Fruit fly (Drosophila melanogaster) whole organism, embryonic: ENCODE measurements around the gene Spn88Ea.

ENCODE experiments used
- Atf3 ChIP-seq: fragments of 200-800 bp; sonication (Bioruptor generic); optimal IDR thresholded peaks from 3 replicates; lab custom pipeline; 2016; ENCODE audit warnings: missing biosample characterization, missing genetic modification characterization
- B-H1 ChIP-seq: fragments of 200-800 bp; sonication (Bioruptor generic); IDR thresholded peaks from 3 replicates; pipeline ENCODE4 v1.3.6; 2022; ENCODE audit warnings: missing biosample characterization, missing genetic modification characterization
- Bteb2 ChIP-seq: fragments of 200-800 bp; sonication (Bioruptor generic); optimal IDR thresholded peaks from 2 replicates; lab custom pipeline; 2016; ENCODE audit warnings: missing biosample characterization, missing genetic modification characterization
- CG10147 ChIP-seq: fragments of 200-800 bp; sonication (Bioruptor generic); optimal IDR thresholded peaks from 2 replicates; lab custom pipeline; 2019; ENCODE audit warnings: missing biosample characterization, mild to moderate bottlenecking, missing genetic modification characterization, moderate library complexity
- CG12236 ChIP-seq: fragments of 200-800 bp; sonication (Bioruptor generic); optimal IDR thresholded peaks from 2 replicates; lab custom pipeline; 2016; ENCODE audit warnings: missing biosample characterization, missing genetic modification characterization
- CG14860 ChIP-seq: fragments of 200-800 bp; sonication (Bioruptor generic); IDR thresholded peaks from 3 replicates; pipeline ENCODE4 v1.3.6; 2022; ENCODE audit warnings: missing biosample characterization, missing genetic modification characterization; ENCODE audit not compliant: partially characterized antibody
- CG1529 ChIP-seq: fragments of 200-800 bp; sonication (Bioruptor generic); optimal IDR thresholded peaks from 3 replicates; lab custom pipeline; 2018; ENCODE audit warnings: missing biosample characterization, missing genetic modification characterization
- CG16813 ChIP-seq: fragments of 200-800 bp; sonication (Bioruptor generic); IDR thresholded peaks from 3 replicates; pipeline ENCODE4 v1.3.6; 2022; ENCODE audit warnings: missing biosample characterization, missing genetic modification characterization; ENCODE audit not compliant: partially characterized antibody
- CG17385 ChIP-seq: fragments of 200-800 bp; sonication (Bioruptor generic); optimal IDR thresholded peaks from 3 replicates; lab custom pipeline; 2018; ENCODE audit warnings: missing biosample characterization, mild to moderate bottlenecking, missing genetic modification characterization
- CG30020 ChIP-seq: fragments of 200-800 bp; optimal IDR thresholded peaks from 2 replicates; lab custom pipeline; 2019; ENCODE audit warnings: missing biosample characterization, mild to moderate bottlenecking, missing genetic modification characterization, moderate library complexity
- CG33557 ChIP-seq: fragments of 200-800 bp; sonication (Bioruptor generic); optimal IDR thresholded peaks from 2 replicates; lab custom pipeline; 2019; ENCODE audit warnings: missing biosample characterization, mild to moderate bottlenecking, missing genetic modification characterization, moderate library complexity
- CG34376 ChIP-seq: fragments of 200-800 bp; sonication (Bioruptor generic); optimal IDR thresholded peaks from 2 replicates; lab custom pipeline; 2018; ENCODE audit warnings: missing biosample characterization, mild to moderate bottlenecking, missing genetic modification characterization
- CG3726 ChIP-seq: fragments of 200-800 bp; sonication (Bioruptor generic); IDR thresholded peaks from 3 replicates; pipeline ENCODE4, ENCODE4 v1.3.6; 2022; ENCODE audit warnings: missing biosample characterization, missing genetic modification characterization
- CG4328 ChIP-seq: fragments of 200-800 bp; sonication (Bioruptor generic); optimal IDR thresholded peaks from 3 replicates; lab custom pipeline; 2017; ENCODE audit warnings: missing biosample characterization, missing genetic modification reagents, missing genetic modification characterization
- CG4854 ChIP-seq: fragments of 200-800 bp; sonication (Bioruptor generic); optimal IDR thresholded peaks from 2 replicates; lab custom pipeline; 2016; ENCODE audit warnings: missing biosample characterization, missing genetic modification characterization, inconsistent platforms
- CG5953 ChIP-seq: fragments of 200-800 bp; sonication (Bioruptor generic); IDR thresholded peaks from 2 replicates; pipeline ENCODE4 v1.3.6; 2022; ENCODE audit warnings: missing biosample characterization, missing genetic modification characterization
- CG6689 ChIP-seq: fragments of 200-800 bp; sonication (Bioruptor generic); IDR thresholded peaks from 2 replicates; pipeline ENCODE4 v1.3.6; 2022; ENCODE audit warnings: missing biosample characterization, missing genetic modification characterization
- CG7839 ChIP-seq: fragments of 200-800 bp; sonication (Bioruptor generic); optimal IDR thresholded peaks from 3 replicates; lab custom pipeline; 2018; ENCODE audit warnings: missing biosample characterization, mild to moderate bottlenecking, missing genetic modification characterization, moderate library complexity
- CG7963 ChIP-seq: fragments of 200-800 bp; sonication (Bioruptor generic); IDR thresholded peaks from 3 replicates; pipeline ENCODE4 v1.3.6; 2022; ENCODE audit warnings: missing biosample characterization, missing genetic modification characterization; ENCODE audit not compliant: partially characterized antibody
- CG9727 ChIP-seq: fragments of 200-800 bp; sonication (Bioruptor generic); optimal IDR thresholded peaks from 3 replicates; lab custom pipeline; 2017; ENCODE audit warnings: missing biosample characterization, mild to moderate bottlenecking, missing genetic modification characterization
- D19A ChIP-seq: fragments of 200-800 bp; optimal IDR thresholded peaks from 3 replicates; lab custom pipeline; 2019; ENCODE audit warnings: missing biosample characterization, mild to moderate bottlenecking, missing genetic modification characterization, moderate library complexity
- ERR ChIP-seq: fragments of 200-800 bp; sonication (Bioruptor generic); optimal IDR thresholded peaks from 2 replicates; lab custom pipeline; 2016; ENCODE audit warnings: missing biosample characterization, missing genetic modification characterization
- Gsc ChIP-seq: fragments of 200-800 bp; sonication (Bioruptor generic); IDR thresholded peaks from 2 replicates; pipeline ENCODE4 v1.3.6; 2022; ENCODE audit warnings: missing biosample characterization, missing genetic modification characterization
- HHEX ChIP-seq: fragments of 200-800 bp; sonication (Bioruptor generic); optimal IDR thresholded peaks from 3 replicates; lab custom pipeline; 2017; ENCODE audit warnings: missing biosample characterization, mild to moderate bottlenecking, missing genetic modification characterization, missing genetic modification reagents
- HLH3B ChIP-seq: fragments of 200-800 bp; sonication (Bioruptor generic); IDR thresholded peaks from 2 replicates; pipeline ENCODE4 v1.3.6; 2022; ENCODE audit warnings: missing biosample characterization, missing genetic modification characterization
- Mad ChIP-seq: fragments of 200-800 bp; sonication (Bioruptor generic); optimal IDR thresholded peaks from 2 replicates; lab custom pipeline; 2016; ENCODE audit warnings: missing biosample characterization, missing genetic modification characterization
- Med ChIP-seq: fragments of 200-800 bp; sonication (Bioruptor generic); peaks from one replicate; lab custom pipeline; 2016; ENCODE audit warnings: missing biosample characterization, missing genetic modification characterization, mild to moderate bottlenecking, inconsistent platforms, moderate library complexity
- Mrtf ChIP-seq: fragments of 200-800 bp; sonication (Bioruptor generic); IDR thresholded peaks from 3 replicates; pipeline ENCODE4 v1.3.6; 2022; ENCODE audit warnings: missing biosample characterization, missing genetic modification characterization
- Nf-YB ChIP-seq: fragments of 200-800 bp; sonication (Bioruptor generic); optimal IDR thresholded peaks from 3 replicates; lab custom pipeline; 2019; ENCODE audit warnings: missing biosample characterization, mild to moderate bottlenecking, missing genetic modification characterization, moderate library complexity
- Optix ChIP-seq: fragments of 200-800 bp; sonication (Bioruptor generic); IDR thresholded peaks from 3 replicates; pipeline ENCODE4 v1.3.6; 2022; ENCODE audit warnings: missing biosample characterization, missing genetic modification characterization
- Rx ChIP-seq: fragments of 200-800 bp; sonication (Bioruptor generic); IDR thresholded peaks from 2 replicates; pipeline ENCODE4 v1.3.6; 2022; ENCODE audit warnings: missing biosample characterization, missing genetic modification characterization
- Six4 ChIP-seq: fragments of 200-800 bp; sonication (Bioruptor generic); optimal IDR thresholded peaks from 2 replicates; lab custom pipeline; 2016; ENCODE audit warnings: missing biosample characterization, missing genetic modification characterization
- Vsx1 ChIP-seq: fragments of 200-800 bp; sonication (Bioruptor generic); optimal IDR thresholded peaks from 2 replicates; lab custom pipeline; 2017; ENCODE audit warnings: missing biosample characterization, mild to moderate bottlenecking, missing genetic modification characterization, missing genetic modification reagents
- ap ChIP-seq: fragments of 200-800 bp; sonication (Bioruptor generic); IDR thresholded peaks from 2 replicates; pipeline ENCODE4 v1.3.6; 2022; ENCODE audit warnings: missing biosample characterization, missing genetic modification characterization
- chm ChIP-seq: fragments of 200-800 bp; sonication (Bioruptor generic); IDR thresholded peaks from 2 replicates; pipeline ENCODE4 v1.3.6; 2022; ENCODE audit warnings: missing biosample characterization, missing genetic modification characterization
- corto ChIP-seq: fragments of 200-800 bp; sonication (Bioruptor generic); optimal IDR thresholded peaks from 2 replicates; lab custom pipeline; 2016; ENCODE audit warnings: missing biosample characterization, mild to moderate bottlenecking, missing genetic modification characterization, moderate library complexity
- cwo ChIP-seq: fragments of 200-800 bp; sonication (Bioruptor generic); optimal IDR thresholded peaks from 3 replicates; lab custom pipeline; 2017; ENCODE audit warnings: missing biosample characterization, missing genetic modification characterization, mild to moderate bottlenecking, moderate library complexity, missing genetic modification reagents
- dati ChIP-seq: fragments of 200-800 bp; sonication (Bioruptor generic); IDR thresholded peaks from 2 replicates; pipeline ENCODE4 v1.3.6; 2022; ENCODE audit warnings: missing biosample characterization, missing genetic modification characterization
- emc ChIP-seq: fragments of 200-800 bp; sonication (Bioruptor generic); optimal IDR thresholded peaks from 2 replicates; lab custom pipeline; 2016; ENCODE audit warnings: missing biosample characterization, missing genetic modification characterization
- ems ChIP-seq: fragments of 200-800 bp; sonication (Bioruptor generic); optimal IDR thresholded peaks from 3 replicates; lab custom pipeline; 2016; ENCODE audit warnings: missing biosample characterization, missing genetic modification characterization
- hb ChIP-seq: fragments of 200-800 bp; sonication (Bioruptor generic); IDR thresholded peaks from 3 replicates; pipeline ENCODE4 v1.3.6; 2022; ENCODE audit warnings: missing biosample characterization, missing genetic modification characterization; ENCODE audit not compliant: partially characterized antibody
- inv ChIP-seq: fragments of 200-800 bp; sonication (Bioruptor generic); IDR thresholded peaks from 2 replicates; pipeline ENCODE4 v1.3.6; 2022; ENCODE audit warnings: missing biosample characterization, missing genetic modification characterization; ENCODE audit not compliant: partially characterized antibody
- jigr1 ChIP-seq: fragments of 200-800 bp; sonication (Bioruptor generic); IDR thresholded peaks from 3 replicates; pipeline ENCODE4 v1.3.6; 2022; ENCODE audit warnings: missing biosample characterization, missing genetic modification characterization
- lola ChIP-seq, 3 experiments: fragments of >200 bp in 2 of 3; fragments of 200-800 bp in 1 of 3; sonication (Bioruptor generic) in 1 of 3; optimal IDR thresholded peaks; 2 replicates each; lab custom pipeline; 2017 to 2019; ENCODE audit warnings: missing biosample characterization in 3 of 3, missing genetic modification characterization in 3 of 3, mild to moderate bottlenecking in 1 of 3, moderate library complexity in 1 of 3
- luna ChIP-seq: fragments of 200-800 bp; sonication (Bioruptor generic); optimal IDR thresholded peaks from 2 replicates; lab custom pipeline; 2016; ENCODE audit warnings: missing biosample characterization, missing genetic modification characterization
- mam ChIP-seq: fragments of 200-800 bp; sonication (Bioruptor generic); optimal IDR thresholded peaks from 3 replicates; lab custom pipeline; 2016; ENCODE audit warnings: missing biosample characterization, missing genetic modification characterization
- row ChIP-seq: fragments of 200-800 bp; sonication (Bioruptor generic); IDR thresholded peaks from 3 replicates; pipeline ENCODE4 v1.3.6; 2022; ENCODE audit warnings: missing biosample characterization, missing genetic modification characterization
- sens ChIP-seq: fragments of 200-800 bp; sonication (Bioruptor generic); peaks from one replicate; lab custom pipeline; 2016; ENCODE audit warnings: missing biosample characterization, missing genetic modification characterization
- tgo ChIP-seq: fragments of 200-800 bp; sonication (Bioruptor generic); IDR thresholded peaks from 3 replicates; pipeline ENCODE4 v1.3.6; 2022; ENCODE audit warnings: missing biosample characterization, missing genetic modification characterization
- usp ChIP-seq: fragments of >200 bp; optimal IDR thresholded peaks from 2 replicates; lab custom pipeline; 2017; ENCODE audit warnings: missing biosample characterization, missing genetic modification characterization

Gene Spn88Ea

dm6 chr3R:15229329-15229876 lies 23.2 kb upstream of the Spn88Ea start, which contains the start of the genes Art3 and mRpS10 (continued):
- peak; percentile 100 for TF ChIP-seq CG5953 (GFP tag; lab: Robert Waterston, UW)
- TF ChIP-seq Mrtf = peak; percentile 100
- TF ChIP-seq usp (GFP tag; lab: Kevin White, UChicago) = no peak
- TF ChIP-seq HHEX (GFP tag; lab: Kevin White, UChicago) = peak; percentile 100
- peak; percentile 100 for TF ChIP-seq B-H1 (GFP tag; lab: Robert Waterston, UW)
- peak; percentile 100 for TF ChIP-seq ap
- peak; percentile 100 for TF ChIP-seq tgo (GFP tag; lab: Robert Waterston, UW)
- peak; percentile 100 for TF ChIP-seq CG1529 (GFP tag; lab: Kevin White, UChicago)
- TF ChIP-seq CG7963 = no peak
- TF ChIP-seq CG30020 = peak; percentile 95
- TF ChIP-seq Mad (GFP tag; lab: Kevin White, UChicago) = peak; percentile 100
- peak; percentile 100 for TF ChIP-seq sens
- peak; percentile 100 for TF ChIP-seq Rx (GFP tag; lab: Robert Waterston, UW)
- TF ChIP-seq CG7839 = peak; percentile 100
- TF ChIP-seq Vsx1 = peak; percentile 99
- no peak for TF ChIP-seq CG16813 (GFP tag; lab: Robert Waterston, UW)
- peak; percentile 100 for TF ChIP-seq CG4328
- no peak for TF ChIP-seq hb
- peak; percentile 98 for TF ChIP-seq ERR (GFP tag; lab: Kevin White, UChicago)
- TF ChIP-seq CG34376 (GFP tag; lab: Kevin White, UChicago) = peak; percentile 100
- no peak for TF ChIP-seq corto (GFP tag; lab: Kevin White, UChicago)
- TF ChIP-seq chm (GFP tag; lab: Robert Waterston, UW) = peak; percentile 100
- no peak for TF ChIP-seq CG14860
- TF ChIP-seq CG6689 = peak; percentile 100
- TF ChIP-seq CG4854 (GFP tag; lab: Kevin White, UChicago) = peak; percentile 100
- peak; percentile 100 for TF ChIP-seq mam
- peak; percentile 100 for TF ChIP-seq Bteb2
- peak; percentile 100 for TF ChIP-seq CG3726 (GFP tag; lab: Robert Waterston, UW)
- TF ChIP-seq lola (GFP tag; optimal IDR thresholded peaks at IDR 0.05; lab: Kevin White, UChicago) = peak in 1 of 3 experiments; percentile 100
- TF ChIP-seq CG9727 (GFP tag; lab: Kevin White, UChicago) = peak; percentile 100
- TF ChIP-seq CG12236 = peak; percentile 100
- TF ChIP-seq Nf-YB (GFP tag; lab: Kevin White, UChicago) = peak; percentile 94
- TF ChIP-seq dati (GFP tag; lab: Robert Waterston, UW) = peak; percentile 100
- TF ChIP-seq D19A (tag; lab: Kevin White, UChicago) = peak; percentile 99
- TF ChIP-seq CG17385 (GFP tag; lab: Kevin White, UChicago) = peak; percentile 100
- TF ChIP-seq CG33557 (GFP tag; lab: Kevin White, UChicago) = peak; percentile 100
- peak; percentile 100 for TF ChIP-seq Six4
- peak; percentile 99 for TF ChIP-seq jigr1
- peak; percentile 100 for TF ChIP-seq Med (GFP tag; lab: Kevin White, UChicago)
- TF ChIP-seq Optix (GFP tag; lab: Robert Waterston, UW) = peak; percentile 88; the same call in 2 of the 3 replicates
- TF ChIP-seq Atf3 (GFP tag; lab: Kevin White, UChicago) = peak; percentile 100
- peak; percentile 99 for TF ChIP-seq Gsc (GFP tag; lab: Robert Waterston, UW)
- peak; percentile 99 for TF ChIP-seq cwo (GFP tag; lab: Kevin White, UChicago)
- TF ChIP-seq inv (GFP tag; lab: Robert Waterston, UW) = no peak
- TF ChIP-seq emc (GFP tag; lab: Kevin White, UChicago) = peak; percentile 100
- TF ChIP-seq luna (GFP tag; lab: Kevin White, UChicago) = peak; percentile 99
- peak; percentile 100 for TF ChIP-seq CG10147 (GFP tag; lab: Kevin White, UChicago)
- TF ChIP-seq ems (GFP tag; lab: Kevin White, UChicago) = peak; percentile 100
- TF ChIP-seq HLH3B (GFP tag; lab: Robert Waterston, UW) = peak; percentile 100
- peak; percentile 100 for TF ChIP-seq row (GFP tag; lab: Robert Waterston, UW)
